Worm (Caenorhabditis elegans) whole organism, young adult: ENCODE measurements around the gene C03A7.2.

Experiments
- B0019.2 ChIP-seq: fragments of 200-800 bp; sonication (Bioruptor generic); conservative IDR thresholded peaks from 2 replicates; pipeline ENCODE4 v1.3.6; 2022; ENCODE audit warnings: missing genetic modification reagents, missing genetic modification characterization, missing compliant biosample characterization
- B0261.1 ChIP-seq: sonication (generic microtip); optimal IDR thresholded peaks from 2 replicates; lab custom pipeline; 2016; ENCODE audit warnings: mild to moderate bottlenecking, missing genetic modification characterization, moderate library complexity, missing compliant biosample characterization
- D2030.7 ChIP-seq: fragments of 200-800 bp; sonication (Bioruptor generic); IDR thresholded peaks from 2 replicates; pipeline ENCODE4 v1.3.6; 2022; ENCODE audit warnings: missing genetic modification reagents, missing genetic modification characterization, missing compliant biosample characterization
- F22D6.2 ChIP-seq: sonication (generic microtip); optimal IDR thresholded peaks from 2 replicates; lab custom pipeline; 2016; ENCODE audit warnings: mild to moderate bottlenecking, missing genetic modification characterization, missing compliant biosample characterization
- F57A8.1 ChIP-seq: fragments of 200-800 bp; sonication (Bioruptor generic); optimal IDR thresholded peaks from 2 replicates; lab custom pipeline; 2018; ENCODE audit warnings: mild to moderate bottlenecking, missing genetic modification characterization, moderate library complexity, missing compliant biosample characterization
- K12H6.12 ChIP-seq: fragments of 200-800 bp; sonication (Bioruptor generic); optimal IDR thresholded peaks from 2 replicates; lab custom pipeline; 2018; ENCODE audit warnings: mild to moderate bottlenecking, missing genetic modification characterization, missing compliant biosample characterization
- Y67H2A.10 ChIP-seq: fragments of 200-800 bp; sonication (Bioruptor generic); conservative IDR thresholded peaks from 2 replicates; pipeline ENCODE4 v1.3.6; 2022; ENCODE audit warnings: missing genetic modification reagents, missing genetic modification characterization, missing compliant biosample characterization
- ZK185.1 ChIP-seq: sonication (generic microtip); optimal IDR thresholded peaks from 2 replicates; lab custom pipeline; 2016; ENCODE audit warnings: mild to moderate bottlenecking, missing genetic modification characterization, missing compliant biosample characterization; ENCODE audit not compliant: poor library complexity, severe bottlenecking
- atf-7 ChIP-seq: sonication (generic microtip); optimal IDR thresholded peaks from 2 replicates; lab custom pipeline; 2017; ENCODE audit warnings: mild to moderate bottlenecking, missing genetic modification characterization, missing compliant biosample characterization
- athp-1 ChIP-seq: sonication (generic microtip); optimal IDR thresholded peaks from 2 replicates; lab custom pipeline; 2017; ENCODE audit warnings: mild to moderate bottlenecking, missing genetic modification characterization, missing compliant biosample characterization
- attf-6 ChIP-seq: fragments of 200-800 bp; sonication (Bioruptor generic); IDR thresholded peaks from 2 replicates; pipeline ENCODE4 v1.3.6; 2022; ENCODE audit warnings: missing genetic modification reagents, missing genetic modification characterization, missing compliant biosample characterization
- bed-1 ChIP-seq: fragments of 200-800 bp; sonication (Bioruptor generic); IDR thresholded peaks from 2 replicates; pipeline ENCODE4 v1.3.6; 2022; ENCODE audit warnings: missing genetic modification reagents, missing genetic modification characterization, missing compliant biosample characterization
- ccch-3 ChIP-seq: fragments of 200-800 bp; sonication (Bioruptor generic); optimal IDR thresholded peaks from 2 replicates; lab custom pipeline; 2018; ENCODE audit warnings: mild to moderate bottlenecking, missing genetic modification characterization, missing compliant biosample characterization
- cebp-1 ChIP-seq, 2 experiments: fragments of 200-800 bp in 1 of 2; sonication (Bioruptor generic) in 1 of 2; sonication (generic microtip) in 1 of 2; IDR thresholded peaks in 1 of 2; optimal IDR thresholded peaks in 1 of 2; 2 replicates each; pipeline versions ENCODE4 v1.3.6 to Lab custom; 2017 to 2022; ENCODE audit warnings: missing compliant biosample characterization in 2 of 2, missing genetic modification characterization in 2 of 2, mild to moderate bottlenecking in 1 of 2, missing genetic modification reagents in 1 of 2, moderate library complexity in 1 of 2
- cebp-2 ChIP-seq: fragments of 200-800 bp; sonication (Bioruptor generic); IDR thresholded peaks from 2 replicates; pipeline ENCODE4 v1.3.6; 2022; ENCODE audit warnings: missing genetic modification characterization, missing compliant biosample characterization
- die-1 ChIP-seq: sonication (generic microtip); optimal IDR thresholded peaks from 2 replicates; lab custom pipeline; 2016; ENCODE audit warnings: missing genotype, mild to moderate bottlenecking, missing genetic modification characterization, missing compliant biosample characterization
- dpff-1 ChIP-seq: sonication (generic microtip); optimal IDR thresholded peaks from 2 replicates; lab custom pipeline; 2017; ENCODE audit warnings: mild to moderate bottlenecking, missing genetic modification characterization, missing compliant biosample characterization
- egl-18 ChIP-seq: fragments of 200-800 bp; sonication (Bioruptor generic); IDR thresholded peaks from 2 replicates; pipeline ENCODE4 v1.3.6; 2022; ENCODE audit warnings: missing genetic modification reagents, missing genetic modification characterization, missing compliant biosample characterization
- fkh-3 ChIP-seq: sonication (generic microtip); optimal IDR thresholded peaks from 2 replicates; lab custom pipeline; 2016; ENCODE audit warnings: mild to moderate bottlenecking, missing genetic modification characterization, missing compliant biosample characterization
- hlh-12 ChIP-seq: sonication (generic microtip); optimal IDR thresholded peaks from 2 replicates; lab custom pipeline; 2016; ENCODE audit warnings: missing genetic modification characterization, missing compliant biosample characterization
- hmg-20 ChIP-seq: fragments of 200-800 bp; sonication (Bioruptor generic); IDR thresholded peaks from 2 replicates; pipeline ENCODE4 v1.3.6; 2022; ENCODE audit warnings: missing genetic modification reagents, missing genetic modification characterization, missing compliant biosample characterization
- let-607 ChIP-seq, 2 experiments: fragments of 200-800 bp in 1 of 2; sonication (Bioruptor generic) in 1 of 2; sonication (generic microtip) in 1 of 2; optimal IDR thresholded peaks; 2 replicates each; lab custom pipeline; 2016 to 2018; ENCODE audit warnings: mild to moderate bottlenecking in 2 of 2, missing compliant biosample characterization in 2 of 2, missing genetic modification characterization in 2 of 2, moderate library complexity in 2 of 2, missing genotype in 1 of 2
- lin-35 ChIP-seq, 3 experiments: fragments of 150-350 bp in 2 of 3; sonication (generic microtip) in 1 of 3; optimal IDR thresholded peaks; 2 replicates each; lab custom pipeline; 2014 to 2018; ENCODE audit warnings: missing biosample characterization in 3 of 3, missing genetic modification characterization in 3 of 3, missing genetic modification reagents in 3 of 3
- lin-54 ChIP-seq: fragments of 200-800 bp; sonication (Bioruptor generic); optimal IDR thresholded peaks from 2 replicates; lab custom pipeline; 2018; ENCODE audit warnings: mild to moderate bottlenecking, missing genetic modification characterization, missing compliant biosample characterization
- lir-1 ChIP-seq: fragments of 200-800 bp; sonication (Bioruptor generic); conservative IDR thresholded peaks from 2 replicates; pipeline ENCODE4 v1.3.6; 2022; ENCODE audit warnings: missing genetic modification reagents, missing genetic modification characterization, missing compliant biosample characterization
- lsl-1 ChIP-seq: fragments of 200-800 bp; sonication (Bioruptor generic); optimal IDR thresholded peaks from 2 replicates; lab custom pipeline; 2018; ENCODE audit warnings: mild to moderate bottlenecking, missing genetic modification characterization, moderate library complexity, missing compliant biosample characterization
- lsy-27 ChIP-seq: sonication (generic microtip); optimal IDR thresholded peaks from 2 replicates; lab custom pipeline; 2017; ENCODE audit warnings: missing genetic modification characterization, mild to moderate bottlenecking, missing compliant biosample characterization, antibody characterized with exemption, missing genotype, borderline replicate concordance; ENCODE audit not compliant: insufficient read depth
- madf-8 ChIP-seq: fragments of 200-800 bp; sonication (Bioruptor generic); conservative IDR thresholded peaks from 2 replicates; pipeline ENCODE4 v1.3.6; 2022; ENCODE audit warnings: missing genetic modification reagents, missing genetic modification characterization, missing compliant biosample characterization
- mxl-1 ChIP-seq: sonication (generic microtip); optimal IDR thresholded peaks from 2 replicates; lab custom pipeline; 2016; ENCODE audit warnings: missing genetic modification characterization, missing compliant biosample characterization
- nfya-2 ChIP-seq: fragments of 200-800 bp; sonication (Bioruptor generic); IDR thresholded peaks from 2 replicates; pipeline ENCODE4 v1.3.6; 2022; ENCODE audit warnings: missing genetic modification reagents, missing genetic modification characterization, missing compliant biosample characterization
- nfyb-1 ChIP-seq: fragments of 200-800 bp; sonication (Bioruptor generic); IDR thresholded peaks from 2 replicates; pipeline ENCODE4 v1.3.6; 2022; ENCODE audit warnings: missing genetic modification reagents, missing genetic modification characterization, missing compliant biosample characterization
- nhr-80 ChIP-seq: sonication (generic microtip); optimal IDR thresholded peaks from 2 replicates; lab custom pipeline; 2016; ENCODE audit warnings: missing genetic modification characterization, missing compliant biosample characterization
- nhr-90 ChIP-seq: sonication (generic microtip); optimal IDR thresholded peaks from 2 replicates; lab custom pipeline; 2016; ENCODE audit warnings: missing genotype, mild to moderate bottlenecking, missing genetic modification characterization, missing compliant biosample characterization
- pbrm-1 ChIP-seq: fragments of 200-800 bp; sonication (Bioruptor generic); IDR thresholded peaks from 2 replicates; pipeline ENCODE4 v1.3.6; 2022; ENCODE audit warnings: missing genetic modification reagents, missing genetic modification characterization, missing compliant biosample characterization
- rcor-1 ChIP-seq: fragments of 200-800 bp; sonication (Bioruptor generic); IDR thresholded peaks from 2 replicates; pipeline ENCODE4 v1.3.6; 2022; ENCODE audit warnings: missing genetic modification reagents, missing genetic modification characterization, missing compliant biosample characterization
- rpc-1 ChIP-seq, 2 experiments: fragments of 150-350 bp in 1 of 2; sonication (generic microtip) in 1 of 2; optimal IDR thresholded peaks; 2 replicates each; lab custom pipeline; 2014 to 2018; ENCODE audit warnings: missing biosample characterization in 1 of 2, missing genetic modification characterization in 1 of 2, missing genetic modification reagents in 1 of 2, missing genotype in 1 of 2
- snpc-1.1 ChIP-seq: sonication (generic microtip); optimal IDR thresholded peaks from 2 replicates; lab custom pipeline; 2017; ENCODE audit warnings: missing genetic modification characterization, mild to moderate bottlenecking, missing compliant biosample characterization, antibody characterized with exemption, moderate library complexity, missing genotype, missing genetic modification reagents; ENCODE audit not compliant: insufficient read depth
- sptf-2 ChIP-seq: fragments of 200-800 bp; sonication (Bioruptor generic); optimal IDR thresholded peaks from 2 replicates; lab custom pipeline; 2018; ENCODE audit warnings: mild to moderate bottlenecking, missing genetic modification characterization, missing compliant biosample characterization
- unc-62 ChIP-seq: fragments of 150-350 bp; optimal IDR thresholded peaks from 2 replicates; lab custom pipeline; 2014; ENCODE audit warnings: missing biosample characterization, missing genetic modification reagents, missing genetic modification characterization
- zfh-2 ChIP-seq: fragments of 200-800 bp; sonication (Bioruptor generic); conservative IDR thresholded peaks from 2 replicates; pipeline ENCODE4 v1.3.6; 2022; ENCODE audit warnings: missing genetic modification reagents, missing genetic modification characterization, missing compliant biosample characterization
- ztf-28 ChIP-seq: fragments of 200-800 bp; sonication (Bioruptor generic); IDR thresholded peaks from 2 replicates; pipeline ENCODE4 v1.3.6; 2022; ENCODE audit warnings: missing genetic modification reagents, missing genetic modification characterization, missing compliant biosample characterization
- ztf-3 ChIP-seq: fragments of 200-800 bp; sonication (Bioruptor generic); optimal IDR thresholded peaks from 2 replicates; lab custom pipeline; 2018; ENCODE audit warnings: mild to moderate bottlenecking, missing genetic modification characterization, missing compliant biosample characterization

C03A7.2 gene

DNA sequence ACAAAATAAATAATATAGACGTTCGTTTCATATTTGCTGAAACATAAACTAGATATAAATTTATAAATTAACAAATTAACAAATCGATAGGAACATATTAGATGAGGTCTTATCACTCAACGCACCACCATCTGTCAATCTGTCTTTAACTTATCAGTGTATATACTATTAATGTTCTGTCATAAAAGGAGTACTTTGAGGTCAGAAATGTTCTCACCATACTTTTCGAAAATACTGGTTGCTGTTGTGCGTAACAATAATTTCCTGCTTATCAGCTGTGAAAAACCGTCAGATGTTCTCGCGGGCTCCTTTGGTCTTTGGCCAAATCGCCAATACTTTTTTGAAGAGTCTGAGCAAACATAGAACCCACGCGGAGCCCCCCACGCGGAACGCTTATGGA lies 10.8 kb downstream of the C03A7.2 start, which contains the start of gene C03A7.13 (continued):
- TF ChIP-seq athp-1 (tag; lab: Kevin White, UChicago) (no peak), snpc-1.1 (tag; lab: Kevin White, UChicago) (no peak), sptf-2 (GFP tag; lab: Kevin White, UChicago) (no peak), hlh-12 (tag; lab: Kevin White, UChicago) (no peak), D2030.7 (GFP tag; lab: Robert Waterston, UW) (no peak), ZK185.1 (no peak), attf-6 (no peak), F22D6.2 (tag; lab: Kevin White, UChicago) (no peak), pbrm-1 (no peak), B0019.2 (no peak), atf-7 (peak; percentile 26), die-1 (tag; lab: Kevin White, UChicago) (no peak), cebp-2 (no peak), unc-62 (GFP tag; lab: Kevin White, UChicago) (peak; percentile 93), cebp-1 (GFP tag; IDR thresholded peaks at IDR 0.05; lab: Robert Waterston, UW) (no peak), cebp-1 (tag; optimal IDR thresholded peaks at IDR 0.05; lab: Kevin White, UChicago) (peak; percentile 34), lin-35 (GFP tag; optimal IDR thresholded peaks at IDR 0.05; lab: Kevin White, UChicago) (no peak), zfh-2 (GFP tag; lab: Robert Waterston, UW) (no peak), F57A8.1 (no peak), egl-18 (GFP tag; lab: Robert Waterston, UW) (no peak), nfyb-1 (no peak), Y67H2A.10 (no peak), ztf-3 (GFP tag; lab: Kevin White, UChicago) (no peak), let-607 (tag; optimal IDR thresholded peaks at IDR 0.05; lab: Kevin White, UChicago) (peak in 1 of 2 experiments; percentile 30), ztf-28 (no peak), ccch-3 (no peak), K12H6.12 (tag; lab: Kevin White, UChicago) (no peak), nfya-2 (GFP tag; lab: Robert Waterston, UW) (no peak)

DNA sequence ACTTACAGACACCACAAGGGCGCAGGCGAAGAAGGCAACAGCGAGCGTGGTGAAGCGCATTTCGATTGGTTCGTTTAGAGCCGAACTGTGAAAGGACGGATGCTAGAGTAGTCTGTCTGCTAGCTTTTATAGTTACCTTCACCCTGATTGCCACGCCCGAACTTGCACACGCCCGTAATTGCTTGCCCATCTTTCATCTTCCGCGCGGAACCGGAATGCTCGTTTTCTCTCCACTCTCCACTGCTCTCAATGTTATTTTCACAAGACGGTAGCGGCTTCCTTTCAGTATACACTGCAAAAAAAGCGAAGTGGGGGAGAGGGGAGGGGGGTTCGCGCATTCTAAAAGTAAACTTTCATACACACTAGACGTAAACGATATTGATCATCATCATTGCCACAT lies 12.8 kb downstream of the C03A7.2 start, which contains the start of gene abu-8:
TSS of gene abu-8 (minus strand) at position 101 of the 400 bp plus-strand sequence.
- TF ChIP-seq B0261.1 (tag; lab: Kevin White, UChicago) = no peak
- TF ChIP-seq hmg-20 = no peak
- no peak for TF ChIP-seq lsy-27
- no peak for TF ChIP-seq dpff-1
- no peak for TF ChIP-seq mxl-1 (tag; lab: Kevin White, UChicago)
- TF ChIP-seq fkh-3 (tag; lab: Kevin White, UChicago) = no peak
- TF ChIP-seq lin-54 (GFP tag; lab: Kevin White, UChicago) = no peak
- no peak for TF ChIP-seq nhr-90 (tag; lab: Kevin White, UChicago)
- no peak for TF ChIP-seq bed-1 (GFP tag; lab: Robert Waterston, UW)
- no peak for TF ChIP-seq lir-1 (GFP tag; lab: Robert Waterston, UW)
- no peak for TF ChIP-seq lsl-1
- TF ChIP-seq nhr-80 (tag; lab: Kevin White, UChicago) = no peak
- no peak for TF ChIP-seq madf-8 (GFP tag; lab: Robert Waterston, UW)
- no peak for TF ChIP-seq rpc-1 (optimal IDR thresholded peaks at IDR 0.05; lab: Kevin White, UChicago)
- no peak for TF ChIP-seq rpc-1 (tag; optimal IDR thresholded peaks at IDR 0.05; lab: Kevin White, UChicago)
- no peak for TF ChIP-seq F22D6.2 (tag; lab: Kevin White, UChicago)
- TF ChIP-seq rcor-1 (GFP tag; lab: Robert Waterston, UW) = no peak
